Fruit fly (Drosophila melanogaster): ENCODE results near the gene Ir62a.

DNA sequence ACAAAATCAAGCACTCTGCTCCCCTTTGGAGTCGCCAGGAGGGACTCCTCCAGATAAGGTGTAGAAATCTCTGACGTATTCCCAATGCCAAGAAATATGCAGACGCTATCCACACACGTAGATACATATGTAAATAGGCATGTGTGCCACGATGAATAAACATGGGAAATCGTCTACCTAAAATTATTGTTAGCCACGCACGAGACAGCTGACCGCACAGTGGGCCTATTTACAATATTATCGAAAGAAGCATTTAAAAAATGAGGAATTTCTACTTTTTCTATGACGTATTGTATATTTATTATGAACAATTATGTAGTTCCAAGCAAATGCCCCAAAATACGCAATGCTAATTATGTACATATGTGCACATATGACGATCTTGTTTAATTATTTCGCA is 18.1 kb upstream of the Ir62a start:
- no peak for TF ChIP-seq br (optimal IDR thresholded peaks at IDR 0.05)
- no peak for TF ChIP-seq Oaz (GFP tag; IDR thresholded peaks at IDR 0.05)
- no peak for TF ChIP-seq unc-4 (GFP tag; IDR thresholded peaks at IDR 0.05; ENCODE audit: partially characterized antibody)
- TF ChIP-seq CkIIα-i1 (GFP tag; IDR thresholded peaks at IDR 0.05): no peak
- no peak for TF ChIP-seq CG12236 (GFP tag; optimal IDR thresholded peaks at IDR 0.05)
- no peak for TF ChIP-seq Lhr (GFP tag; optimal IDR thresholded peaks at IDR 0.05)
- TF ChIP-seq Dll (GFP tag; IDR thresholded peaks at IDR 0.05; ENCODE audit: partially characterized antibody): no peak
- TF ChIP-seq D19A (tag; optimal IDR thresholded peaks at IDR 0.05): no peak
- no peak for TF ChIP-seq CHES-1-like (GFP tag; optimal IDR thresholded peaks at IDR 0.05)
- no peak for TF ChIP-seq CG3163 (GFP tag; optimal IDR thresholded peaks at IDR 0.05)
- no peak for TF ChIP-seq Pdp1 (GFP tag; optimal IDR thresholded peaks at IDR 0.05)
- TF ChIP-seq Mrtf (GFP tag; IDR thresholded peaks at IDR 0.05): no peak
- no peak for TF ChIP-seq chm (GFP tag; IDR thresholded peaks at IDR 0.05)
- TF ChIP-seq H2.0 (GFP tag; IDR thresholded peaks at IDR 0.05): no peak
